In the genomic region with DNA sequence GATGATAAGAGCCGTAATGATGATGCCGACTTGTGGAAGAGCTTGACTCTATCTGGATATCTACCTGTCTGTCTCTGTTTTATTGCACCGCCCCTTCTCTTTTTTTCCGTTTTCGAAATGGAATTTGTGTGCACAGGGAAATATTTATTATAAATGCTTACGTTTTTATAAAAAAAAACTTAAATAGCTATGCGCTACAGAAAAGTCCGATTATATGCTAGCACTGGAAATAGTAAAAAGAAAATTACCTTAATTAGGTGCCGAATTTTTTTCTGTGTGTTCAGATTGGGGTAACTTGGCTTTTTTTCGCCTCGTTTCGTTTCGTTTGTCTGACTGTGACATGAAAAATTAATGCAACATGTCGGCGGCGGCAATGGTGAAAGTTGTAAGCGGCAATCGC, we compare ENCODE assay signal across 1 fruit fly cellular context.
TF ChIP-seq lines count a peak whose summit lies in the region.

No protein-coding gene starts in this region.

TF ChIP-seq in whole organism, embryonic, 481 proteins besides CTCF, POLR2A, EP300 and RAD21 (continued from another document and continues in another):
- no peak for TF ChIP-seq Opbp (GFP tag; IDR thresholded peaks at IDR 0.05; lab: Robert Waterston, UW; ENCODE audit: partially characterized antibody)
- TF ChIP-seq Fer3 (tag; optimal IDR thresholded peaks at IDR 0.05; lab: Kevin White, UChicago) = no peak
- no peak for TF ChIP-seq Hr39 (optimal IDR thresholded peaks at IDR 0.05; lab: Kevin White, UChicago)
- TF ChIP-seq CG17612 (GFP tag; IDR thresholded peaks at IDR 0.05; lab: Robert Waterston, UW) = no peak
- no peak for TF ChIP-seq CG11085 (GFP tag; IDR thresholded peaks at IDR 0.05; lab: Robert Waterston, UW)
- TF ChIP-seq Dek (tag; optimal IDR thresholded peaks at IDR 0.05; lab: Kevin White, UChicago) = peak; percentile 31
- TF ChIP-seq knrl (GFP tag; IDR thresholded peaks at IDR 0.05; lab: Robert Waterston, UW; ENCODE audit: partially characterized antibody) = no peak
- TF ChIP-seq Pdp1 (GFP tag; optimal IDR thresholded peaks at IDR 0.05; lab: Kevin White, UChicago) = peak in 1 of 2 experiments; percentile 28
- TF ChIP-seq ATbp (GFP tag; optimal IDR thresholded peaks at IDR 0.05; lab: Kevin White, UChicago) = peak; percentile 86
- TF ChIP-seq Ets97D (GFP tag; optimal IDR thresholded peaks at IDR 0.05; lab: Kevin White, UChicago) = no peak
- no peak for TF ChIP-seq lov (optimal IDR thresholded peaks at IDR 0.05; lab: Kevin White, UChicago)
- no peak for TF ChIP-seq lov (GFP tag; IDR thresholded peaks at IDR 0.05; lab: Robert Waterston, UW)
- peak; percentile 43; the same call in 1 of the 2 replicates for TF ChIP-seq sim (GFP tag; IDR thresholded peaks at IDR 0.05; lab: Robert Waterston, UW)
- TF ChIP-seq sisA (GFP tag; IDR thresholded peaks at IDR 0.05; lab: Robert Waterston, UW) = peak; percentile 71
- TF ChIP-seq CG4360 (GFP tag; IDR thresholded peaks at IDR 0.05; lab: Robert Waterston, UW) = peak; percentile 51; the same call in 1 of the 2 replicates
- no peak for TF ChIP-seq Antp (GFP tag; optimal IDR thresholded peaks at IDR 0.05; lab: Kevin White, UChicago)
- peak; percentile 34; the same call in 1 of the 2 replicates for TF ChIP-seq ssp (GFP tag; IDR thresholded peaks at IDR 0.05; lab: Robert Waterston, UW)
- TF ChIP-seq CG7786 (GFP tag; optimal IDR thresholded peaks at IDR 0.05; lab: Kevin White, UChicago) = no peak
- no peak for TF ChIP-seq Hmr (GFP tag; optimal IDR thresholded peaks at IDR 0.05; lab: Kevin White, UChicago)
- no peak for TF ChIP-seq dan (GFP tag; IDR thresholded peaks at IDR 0.05; lab: Robert Waterston, UW)
- TF ChIP-seq CG31388 (GFP tag; optimal IDR thresholded peaks at IDR 0.05; lab: Kevin White, UChicago) = no peak
- peak; percentile 7 for TF ChIP-seq Lhr (GFP tag; optimal IDR thresholded peaks at IDR 0.05; lab: Kevin White, UChicago)
- peak; percentile 36; the same call in 1 of the 3 replicates for TF ChIP-seq Mrtf (GFP tag; IDR thresholded peaks at IDR 0.05; lab: Robert Waterston, UW)
- no peak; the same call in 2 of the 3 replicates for TF ChIP-seq Optix (GFP tag; IDR thresholded peaks at IDR 0.05; lab: Robert Waterston, UW)
- TF ChIP-seq Sox102F (GFP tag; optimal IDR thresholded peaks at IDR 0.05; lab: Kevin White, UChicago) = peak; percentile 86
- TF ChIP-seq CG13624 (GFP tag; optimal IDR thresholded peaks at IDR 0.05; lab: Kevin White, UChicago) = no peak
- peak; percentile 15 for TF ChIP-seq Chrac-16 (GFP tag; optimal IDR thresholded peaks at IDR 0.05; lab: Kevin White, UChicago)
- no peak for TF ChIP-seq CG12071 (GFP tag; optimal IDR thresholded peaks at IDR 0.05; lab: Kevin White, UChicago)
- peak; percentile 70 for TF ChIP-seq CG2712 (tag; optimal IDR thresholded peaks at IDR 0.05; lab: Kevin White, UChicago)
- TF ChIP-seq CG9437 (GFP tag; optimal IDR thresholded peaks at IDR 0.05; lab: Kevin White, UChicago) = peak; percentile 1
- TF ChIP-seq ci (GFP tag; IDR thresholded peaks at IDR 0.05; lab: Robert Waterston, UW) = peak; percentile 90
- no peak for TF ChIP-seq Fer1 (GFP tag; optimal IDR thresholded peaks at IDR 0.05; lab: Kevin White, UChicago)
- peak; percentile 62; the same call in 1 of the 3 replicates for TF ChIP-seq CG2199 (GFP tag; IDR thresholded peaks at IDR 0.05; lab: Robert Waterston, UW)
- peak; percentile 56 for TF ChIP-seq esg (GFP tag; conservative IDR thresholded peaks at IDR 0.05; lab: Robert Waterston, UW)
- peak; percentile 76 for TF ChIP-seq gem (tag; optimal IDR thresholded peaks at IDR 0.05; lab: Kevin White, UChicago)
- no peak for TF ChIP-seq mld (GFP tag; IDR thresholded peaks at IDR 0.05; lab: Robert Waterston, UW; ENCODE audit: partially characterized antibody)
- TF ChIP-seq wor (GFP tag; IDR thresholded peaks at IDR 0.05; lab: Robert Waterston, UW) = peak; percentile 57; the same call in 1 of the 2 replicates
- TF ChIP-seq Blimp-1 (GFP tag; optimal IDR thresholded peaks at IDR 0.05; lab: Kevin White, UChicago) = peak; percentile 83
- no peak for TF ChIP-seq CG1832 (GFP tag; optimal IDR thresholded peaks at IDR 0.05; lab: Kevin White, UChicago)
- no peak; the same call in 2 of the 3 replicates for TF ChIP-seq Aef1 (GFP tag; IDR thresholded peaks at IDR 0.05; lab: Robert Waterston, UW)
- no peak for TF ChIP-seq sc (optimal IDR thresholded peaks at IDR 0.05; lab: Kevin White, UChicago)
- TF ChIP-seq sc (GFP tag; optimal IDR thresholded peaks at IDR 0.05; lab: Kevin White, UChicago) = peak; percentile 7
- TF ChIP-seq croc (GFP tag; conservative IDR thresholded peaks at IDR 0.05; lab: Robert Waterston, UW) = peak; percentile 31; the same call in 2 of the 3 replicates
- no peak for TF ChIP-seq CG4328 (GFP tag; optimal IDR thresholded peaks at IDR 0.05; lab: Kevin White, UChicago)
- TF ChIP-seq CG12219 (GFP tag; optimal IDR thresholded peaks at IDR 0.05; lab: Kevin White, UChicago) = peak; percentile 24
- TF ChIP-seq Dp (GFP tag; optimal IDR thresholded peaks at IDR 0.05; lab: Kevin White, UChicago) = no peak
- TF ChIP-seq Nf-YC (tag; optimal IDR thresholded peaks at IDR 0.05; lab: Kevin White, UChicago) = no peak
- TF ChIP-seq CG14050 (GFP tag; IDR thresholded peaks at IDR 0.05; lab: Robert Waterston, UW) = peak; percentile 35; the same call in 1 of the 3 replicates
- peak; percentile 42 for TF ChIP-seq Xbp1 (GFP tag; optimal IDR thresholded peaks at IDR 0.05; lab: Kevin White, UChicago)
- peak; percentile 65 for TF ChIP-seq ewg (GFP tag; optimal IDR thresholded peaks at IDR 0.05; lab: Kevin White, UChicago)
- TF ChIP-seq CG7928 (GFP tag; optimal IDR thresholded peaks at IDR 0.05; lab: Kevin White, UChicago) = no peak
- TF ChIP-seq CG7357 (GFP tag; IDR thresholded peaks at IDR 0.05; lab: Robert Waterston, UW) = no peak; the same call in 2 of the 3 replicates
- peak; percentile 72 for TF ChIP-seq gsb-n (tag; optimal IDR thresholded peaks at IDR 0.05; lab: Kevin White, UChicago)
- peak; percentile 74 for TF ChIP-seq HLH3B (GFP tag; IDR thresholded peaks at IDR 0.05; lab: Robert Waterston, UW)
- no peak for TF ChIP-seq Hand (GFP tag; optimal IDR thresholded peaks at IDR 0.05; lab: Kevin White, UChicago)
- TF ChIP-seq pnt (GFP tag; optimal IDR thresholded peaks at IDR 0.05; lab: Kevin White, UChicago) = peak; percentile 18
- TF ChIP-seq C15 (GFP tag; IDR thresholded peaks at IDR 0.05; lab: Robert Waterston, UW) = no peak
- peak; percentile 73; the same call in 2 of the 3 replicates for TF ChIP-seq ken (GFP tag; IDR thresholded peaks at IDR 0.05; lab: Robert Waterston, UW)
- TF ChIP-seq CG31441 (GFP tag; IDR thresholded peaks at IDR 0.05; lab: Robert Waterston, UW) = peak; percentile 68
- TF ChIP-seq CG13775 (GFP tag; optimal IDR thresholded peaks at IDR 0.05; lab: Kevin White, UChicago) = no peak
- TF ChIP-seq pho (GFP tag; optimal IDR thresholded peaks at IDR 0.05; lab: Kevin White, UChicago) = no peak
- no peak for TF ChIP-seq MTF-1 (GFP tag; optimal IDR thresholded peaks at IDR 0.05; lab: Kevin White, UChicago; ENCODE audit: borderline replicate concordance)
- TF ChIP-seq CG9876 (GFP tag; optimal IDR thresholded peaks at IDR 0.05; lab: Kevin White, UChicago) = no peak
- no peak for TF ChIP-seq mirr (GFP tag; optimal IDR thresholded peaks at IDR 0.05; lab: Kevin White, UChicago)
- no peak for TF ChIP-seq cwo (GFP tag; optimal IDR thresholded peaks at IDR 0.05; lab: Kevin White, UChicago)
- TF ChIP-seq nau (GFP tag; optimal IDR thresholded peaks at IDR 0.05; lab: Kevin White, UChicago) = peak; percentile 20
- peak; percentile 10 for TF ChIP-seq CG1647 (GFP tag; optimal IDR thresholded peaks at IDR 0.05; lab: Kevin White, UChicago)
- TF ChIP-seq ash1 (GFP tag; optimal IDR thresholded peaks at IDR 0.05; lab: Kevin White, UChicago) = no peak
- no peak; the same call in none of the 2 replicates for TF ChIP-seq Ptx1 (GFP tag; IDR thresholded peaks at IDR 0.05; lab: Robert Waterston, UW)
- peak; percentile 36 for TF ChIP-seq tio (GFP tag; optimal IDR thresholded peaks at IDR 0.05; lab: Kevin White, UChicago)
- TF ChIP-seq E2f1 (GFP tag; IDR thresholded peaks at IDR 0.05; lab: Robert Waterston, UW) = no peak
- TF ChIP-seq CG4707 (GFP tag; optimal IDR thresholded peaks at IDR 0.05; lab: Kevin White, UChicago) = no peak
- no peak for TF ChIP-seq CG15479 (GFP tag; optimal IDR thresholded peaks at IDR 0.05; lab: Kevin White, UChicago)
- TF ChIP-seq CG34422 (GFP tag; IDR thresholded peaks at IDR 0.05; lab: Robert Waterston, UW) = no peak; the same call in 2 of the 3 replicates
- no peak for TF ChIP-seq Kr (GFP tag; optimal IDR thresholded peaks at IDR 0.05; lab: Kevin White, UChicago)
- no peak for TF ChIP-seq CG11723 (GFP tag; optimal IDR thresholded peaks at IDR 0.05; lab: Kevin White, UChicago)
- no peak for TF ChIP-seq CG12236 (GFP tag; optimal IDR thresholded peaks at IDR 0.05; lab: Kevin White, UChicago)
- TF ChIP-seq ERR (GFP tag; optimal IDR thresholded peaks at IDR 0.05; lab: Kevin White, UChicago) = no peak
- no peak for TF ChIP-seq lbe (GFP tag; optimal IDR thresholded peaks at IDR 0.05; lab: Kevin White, UChicago)
- TF ChIP-seq phol (tag; optimal IDR thresholded peaks at IDR 0.05; lab: Kevin White, UChicago) = peak; percentile 72
- TF ChIP-seq CG2129 (GFP tag; IDR thresholded peaks at IDR 0.05; lab: Robert Waterston, UW; ENCODE audit: partially characterized antibody) = no peak
- TF ChIP-seq Drgx (GFP tag; IDR thresholded peaks at IDR 0.05; lab: Robert Waterston, UW) = peak; percentile 84
- TF ChIP-seq CG13123 (GFP tag; optimal IDR thresholded peaks at IDR 0.05; lab: Kevin White, UChicago) = no peak
- no peak; the same call in 1 of the 2 replicates for TF ChIP-seq danr (GFP tag; IDR thresholded peaks at IDR 0.05; lab: Robert Waterston, UW)
- TF ChIP-seq ap (GFP tag; IDR thresholded peaks at IDR 0.05; lab: Robert Waterston, UW) = peak; percentile 69
- TF ChIP-seq CG16779 (GFP tag; IDR thresholded peaks at IDR 0.05; lab: Robert Waterston, UW) = no peak
- TF ChIP-seq CG2116 (GFP tag; optimal IDR thresholded peaks at IDR 0.05; lab: Kevin White, UChicago) = no peak
- peak; percentile 4 for TF ChIP-seq grau (tag; optimal IDR thresholded peaks at IDR 0.05; lab: Kevin White, UChicago)
- no peak for TF ChIP-seq Doc3 (GFP tag; IDR thresholded peaks at IDR 0.05; lab: Robert Waterston, UW; ENCODE audit: partially characterized antibody)
- TF ChIP-seq slp2 (GFP tag; optimal IDR thresholded peaks at IDR 0.05; lab: Kevin White, UChicago) = no peak
- no peak for TF ChIP-seq jumu (GFP tag; optimal IDR thresholded peaks at IDR 0.05; lab: Kevin White, UChicago)
- no peak for TF ChIP-seq ase (GFP tag; IDR thresholded peaks at IDR 0.05; lab: Robert Waterston, UW)
- no peak for TF ChIP-seq Atf-2 (GFP tag; optimal IDR thresholded peaks at IDR 0.05; lab: Kevin White, UChicago)
- peak; percentile 63 for TF ChIP-seq sqz (GFP tag; optimal IDR thresholded peaks at IDR 0.05; lab: Kevin White, UChicago)
- TF ChIP-seq CG17385 (GFP tag; optimal IDR thresholded peaks at IDR 0.05; lab: Kevin White, UChicago) = peak; percentile 39
- peak; percentile 59 for TF ChIP-seq CG8388 (GFP tag; optimal IDR thresholded peaks at IDR 0.05; lab: Kevin White, UChicago)
- peak; percentile 83 for TF ChIP-seq zfh1 (GFP tag; IDR thresholded peaks at IDR 0.05; lab: Robert Waterston, UW)
- no peak for TF ChIP-seq Dll (GFP tag; IDR thresholded peaks at IDR 0.05; lab: Robert Waterston, UW; ENCODE audit: partially characterized antibody)
- TF ChIP-seq CG4617 (GFP tag; optimal IDR thresholded peaks at IDR 0.05; lab: Kevin White, UChicago; ENCODE audit: borderline replicate concordance) = no peak
- peak; percentile 36 for TF ChIP-seq CG8281 (tag; optimal IDR thresholded peaks at IDR 0.05; lab: Kevin White, UChicago)
- TF ChIP-seq CG8765 (GFP tag; IDR thresholded peaks at IDR 0.05; lab: Robert Waterston, UW) = no peak
- no peak for TF ChIP-seq CG11696 (GFP tag; IDR thresholded peaks at IDR 0.05; lab: Robert Waterston, UW)
- no peak for TF ChIP-seq CG32767 (GFP tag; IDR thresholded peaks at IDR 0.05; lab: Robert Waterston, UW)
- peak; percentile 12 for TF ChIP-seq kni (GFP tag; optimal IDR thresholded peaks at IDR 0.05; lab: Kevin White, UChicago)
- TF ChIP-seq crc (GFP tag; optimal IDR thresholded peaks at IDR 0.05; lab: Kevin White, UChicago) = no peak
- TF ChIP-seq schlank (tag; optimal IDR thresholded peaks at IDR 0.05; lab: Kevin White, UChicago) = no peak
- TF ChIP-seq CG8944 (GFP tag; optimal IDR thresholded peaks at IDR 0.05; lab: Kevin White, UChicago) = no peak
- no peak for TF ChIP-seq fd3F (GFP tag; optimal IDR thresholded peaks at IDR 0.05; lab: Kevin White, UChicago)
- TF ChIP-seq CG17186 (GFP tag; optimal IDR thresholded peaks at IDR 0.05; lab: Kevin White, UChicago) = no peak
- peak; percentile 70 for TF ChIP-seq CG4424 (GFP tag; optimal IDR thresholded peaks at IDR 0.05; lab: Kevin White, UChicago)
- TF ChIP-seq CG30431 (GFP tag; optimal IDR thresholded peaks at IDR 0.05; lab: Kevin White, UChicago) = peak; percentile 20
- TF ChIP-seq Med (GFP tag; lab: Kevin White, UChicago) = no peak
- no peak for TF ChIP-seq ac (GFP tag; optimal IDR thresholded peaks at IDR 0.05; lab: Kevin White, UChicago)
- peak; percentile 44 for TF ChIP-seq nom (GFP tag; optimal IDR thresholded peaks at IDR 0.05; lab: Kevin White, UChicago)
- no peak for TF ChIP-seq HLHmδ (GFP tag; optimal IDR thresholded peaks at IDR 0.05; lab: Kevin White, UChicago)
- TF ChIP-seq HLH4C (GFP tag; IDR thresholded peaks at IDR 0.05; lab: Robert Waterston, UW; ENCODE audit: partially characterized antibody) = no peak
- TF ChIP-seq Dad (GFP tag; optimal IDR thresholded peaks at IDR 0.05; lab: Kevin White, UChicago) = no peak
- no peak for TF ChIP-seq Tbp (GFP tag; optimal IDR thresholded peaks at IDR 0.05; lab: Kevin White, UChicago)
- peak; percentile 73 for TF ChIP-seq CG1529 (GFP tag; optimal IDR thresholded peaks at IDR 0.05; lab: Kevin White, UChicago)
- TF ChIP-seq CG14710 (tag; optimal IDR thresholded peaks at IDR 0.05; lab: Kevin White, UChicago) = peak; percentile 30
- TF ChIP-seq btn (GFP tag; optimal IDR thresholded peaks at IDR 0.05; lab: Kevin White, UChicago) = no peak
- TF ChIP-seq Oaz (GFP tag; IDR thresholded peaks at IDR 0.05; lab: Robert Waterston, UW) = no peak
- TF ChIP-seq CG10979 (tag; optimal IDR thresholded peaks at IDR 0.05; lab: Kevin White, UChicago) = peak; percentile 70
- TF ChIP-seq NfI (GFP tag; optimal IDR thresholded peaks at IDR 0.05; lab: Kevin White, UChicago) = no peak
- no peak for TF ChIP-seq CG11560 (tag; IDR thresholded peaks at IDR 0.05; lab: Robert Waterston, UW)
- TF ChIP-seq H2.0 (GFP tag; IDR thresholded peaks at IDR 0.05; lab: Robert Waterston, UW) = 0 out of 2 replicates have a peak, but pooled peaks have one; percentile 16
- TF ChIP-seq MBD-R2 (GFP tag; IDR thresholded peaks at IDR 0.05; lab: Robert Waterston, UW) = no peak
- no peak for TF ChIP-seq Mad (GFP tag; optimal IDR thresholded peaks at IDR 0.05; lab: Kevin White, UChicago)
